Fruit fly (Drosophila melanogaster) S2 (cell line): Measurements from ENCODE around the gene CG1416.

Experiments
- CG8478 ChIP-seq: fragments of >200 bp; optimal IDR thresholded peaks from 2 replicates; lab custom pipeline; 2018
- CTCF ChIP-seq, 2 experiments: fragments of >200 bp; optimal IDR thresholded peaks; 2 replicates each; lab custom pipeline; 2018

DNA sequence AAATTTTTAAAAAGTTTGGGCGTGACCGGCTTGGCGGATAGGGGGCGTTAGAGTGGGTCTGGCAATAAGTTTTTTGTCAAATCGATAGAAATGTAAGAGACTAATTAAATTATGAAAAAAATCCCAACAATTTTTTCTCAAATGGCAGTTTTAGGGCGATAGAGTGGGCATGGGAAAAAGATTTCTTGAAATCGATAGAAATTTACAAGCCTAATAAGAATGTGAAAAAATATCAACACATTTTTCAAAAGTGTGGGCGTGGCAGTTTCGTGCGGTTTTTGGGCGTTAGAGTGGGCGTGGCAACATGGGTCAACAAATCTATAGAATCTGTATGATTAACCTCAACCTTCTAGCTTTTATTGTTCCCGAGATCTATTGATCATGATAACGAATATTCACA, 11.7 kb downstream of the CG1416 start:
- TF ChIP-seq CG8478 (lab: Kevin White, UChicago) (no peak), CTCF (optimal IDR thresholded peaks at IDR 0.05; lab: Kevin White, UChicago) (no peak)
